Fruit fly (Drosophila melanogaster): ENCODE data around the gene CG9609.

CG9609 gene

DNA sequence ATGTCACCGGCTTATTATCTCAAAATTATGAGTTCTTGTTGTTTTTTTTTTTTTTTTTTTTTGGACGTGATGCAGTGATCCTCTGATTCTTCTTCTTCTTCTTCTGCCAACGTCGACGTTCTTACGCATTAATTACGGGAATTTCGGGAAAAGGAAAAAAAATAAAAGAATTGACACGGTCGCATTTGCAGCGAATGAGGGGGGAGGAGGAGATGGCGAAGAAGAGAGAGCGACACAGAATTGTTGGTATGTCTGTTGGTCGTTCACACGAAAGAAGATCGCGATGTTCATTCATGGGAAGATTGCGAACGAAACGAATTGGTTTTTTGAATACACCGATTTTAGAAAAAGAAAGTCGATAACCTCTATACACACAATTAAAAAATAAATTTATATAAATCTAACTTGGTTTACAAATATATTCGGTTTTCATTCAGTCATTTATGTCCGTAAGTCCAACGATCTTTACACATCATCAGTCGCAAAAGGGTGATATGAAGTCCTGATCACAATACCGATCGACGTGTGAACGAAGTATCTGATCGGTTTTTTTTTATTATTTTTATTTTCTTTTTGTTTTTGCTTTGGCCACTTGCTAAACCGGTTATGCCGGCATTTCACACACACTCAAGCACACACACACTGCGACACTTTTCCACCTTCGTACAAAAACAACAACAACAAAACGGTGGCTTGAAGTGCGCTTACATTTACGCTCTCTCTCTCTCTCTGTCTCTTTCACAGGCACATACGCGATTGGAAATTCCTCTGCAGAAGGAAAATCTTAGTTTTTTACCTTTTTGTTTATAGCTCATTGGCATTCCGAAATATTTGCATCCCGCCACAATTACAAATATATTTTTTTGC is 35.9 kb downstream of the CG9609 start (continued):
- peak; percentile 82 for TF ChIP-seq CG13296 (GFP tag; optimal IDR thresholded peaks at IDR 0.05)
- peak in 1 of 3 experiments; percentile 85 for TF ChIP-seq lola (GFP tag; optimal IDR thresholded peaks at IDR 0.05)
- TF ChIP-seq grau (tag; optimal IDR thresholded peaks at IDR 0.05), result peak; percentile 81
- peak; percentile 66 for TF ChIP-seq Asciz (GFP tag; optimal IDR thresholded peaks at IDR 0.05)
- peak; percentile 45 for TF ChIP-seq sd (tag; optimal IDR thresholded peaks at IDR 0.05)
- TF ChIP-seq bbx (GFP tag; IDR thresholded peaks at IDR 0.05; ENCODE audit: partially characterized antibody), result no peak
- no peak for TF ChIP-seq CG8089 (GFP tag; optimal IDR thresholded peaks at IDR 0.05)
- TF ChIP-seq danr (GFP tag; IDR thresholded peaks at IDR 0.05), result no peak; the same call in 1 of the 2 replicates
- peak; percentile 99 for TF ChIP-seq CG4820 (GFP tag; optimal IDR thresholded peaks at IDR 0.05)
- no peak for TF ChIP-seq Dll (GFP tag; IDR thresholded peaks at IDR 0.05; ENCODE audit: partially characterized antibody)
- peak; percentile 87 for TF ChIP-seq CG18262 (tag; optimal IDR thresholded peaks at IDR 0.05)
- TF ChIP-seq Med (GFP tag), result peak; percentile 85
- peak; percentile 75 for TF ChIP-seq BtbVII (GFP tag; optimal IDR thresholded peaks at IDR 0.05)
- TF ChIP-seq Dip2 (GFP tag; IDR thresholded peaks at IDR 0.05), result no peak
- peak in 1 of 2 experiments; percentile 16 for TF ChIP-seq chif (GFP tag; optimal IDR thresholded peaks at IDR 0.05)
- TF ChIP-seq CG17912 (GFP tag; optimal IDR thresholded peaks at IDR 0.05), result no peak
- TF ChIP-seq usp (GFP tag; optimal IDR thresholded peaks at IDR 0.05), result no peak
- TF ChIP-seq twi (tag; optimal IDR thresholded peaks at IDR 0.05), result peak; percentile 51
- peak; percentile 52 for TF ChIP-seq kah (GFP tag; optimal IDR thresholded peaks at IDR 0.05)
- peak; percentile 97 for TF ChIP-seq sqz (GFP tag; optimal IDR thresholded peaks at IDR 0.05)
- TF ChIP-seq CG33557 (GFP tag; optimal IDR thresholded peaks at IDR 0.05), result peak; percentile 82
- TF ChIP-seq CG10654 (GFP tag; optimal IDR thresholded peaks at IDR 0.05), result no peak
- no peak for TF ChIP-seq CG11247 (GFP tag; IDR thresholded peaks at IDR 0.05)
- TF ChIP-seq Gsc (GFP tag; IDR thresholded peaks at IDR 0.05), result no peak
- TF ChIP-seq CG6791 (GFP tag; IDR thresholded peaks at IDR 0.05; ENCODE audit: partially characterized antibody), result no peak
- TF ChIP-seq Aef1 (GFP tag; IDR thresholded peaks at IDR 0.05), result no peak
- no peak for TF ChIP-seq CG32772 (GFP tag; IDR thresholded peaks at IDR 0.05)
- no peak for TF ChIP-seq jumu (GFP tag; optimal IDR thresholded peaks at IDR 0.05)
- peak; percentile 49 for TF ChIP-seq Deaf1 (tag; optimal IDR thresholded peaks at IDR 0.05)
- TF ChIP-seq CG1529 (GFP tag; optimal IDR thresholded peaks at IDR 0.05), result peak; percentile 50
- peak; percentile 60 for TF ChIP-seq lmd (GFP tag; IDR thresholded peaks at IDR 0.05)
- TF ChIP-seq tap (tag; optimal IDR thresholded peaks at IDR 0.05), result peak; percentile 75
- no peak for TF ChIP-seq aop (GFP tag; IDR thresholded peaks at IDR 0.05)
- no peak for TF ChIP-seq CG43689 (GFP tag; IDR thresholded peaks at IDR 0.05)
- TF ChIP-seq CG12071 (GFP tag; optimal IDR thresholded peaks at IDR 0.05), result peak; percentile 40
- TF ChIP-seq Atf3 (GFP tag; optimal IDR thresholded peaks at IDR 0.05), result no peak
- no peak for TF ChIP-seq Elba2 (GFP tag; optimal IDR thresholded peaks at IDR 0.05)
- peak; percentile 53 for TF ChIP-seq CG18476 (GFP tag; optimal IDR thresholded peaks at IDR 0.05)
- no peak for TF ChIP-seq Hr39 (optimal IDR thresholded peaks at IDR 0.05)
- TF ChIP-seq CG31365 (tag; optimal IDR thresholded peaks at IDR 0.05), result peak; percentile 9
- TF ChIP-seq HLH54F (GFP tag; optimal IDR thresholded peaks at IDR 0.05), result peak; percentile 17
- TF ChIP-seq inv (GFP tag; IDR thresholded peaks at IDR 0.05; ENCODE audit: partially characterized antibody), result no peak
- peak; percentile 2 for TF ChIP-seq CG7987 (GFP tag; optimal IDR thresholded peaks at IDR 0.05)
- peak; percentile 78 for TF ChIP-seq corto (GFP tag; optimal IDR thresholded peaks at IDR 0.05)
- peak; percentile 38 for TF ChIP-seq CG6765 (GFP tag; optimal IDR thresholded peaks at IDR 0.05)
- no peak for TF ChIP-seq CG9797 (GFP tag; optimal IDR thresholded peaks at IDR 0.05)
- TF ChIP-seq esg (GFP tag; conservative IDR thresholded peaks at IDR 0.05), result peak; percentile 36; the same call in 1 of the 2 replicates
- peak; percentile 57 for TF ChIP-seq zen (tag; optimal IDR thresholded peaks at IDR 0.05)
- no peak for TF ChIP-seq gt (GFP tag; IDR thresholded peaks at IDR 0.05)
